Worm (Caenorhabditis elegans) whole organism, late embryonic: Measurements from ENCODE around the gene mog-4.
"Not testable (repeated sequence)": the region's sequence is repeated elsewhere in the genome, so short reads cannot be mapped to it uniquely, and the experiment has no call there.

Experiments used
- F13H6.1 ChIP-seq: sonication (generic microtip); optimal IDR thresholded peaks from 2 replicates; lab custom pipeline; 2016; ENCODE audit warnings: missing genetic modification characterization, missing compliant biosample characterization
- Y22D7AL.16 ChIP-seq: sonication (generic microtip); optimal IDR thresholded peaks from 2 replicates; lab custom pipeline; 2016; ENCODE audit warnings: missing genetic modification characterization, missing compliant biosample characterization
- ceh-22 ChIP-seq: sonication (generic microtip); optimal IDR thresholded peaks from 2 replicates; lab custom pipeline; 2017; ENCODE audit warnings: missing biosample characterization, missing genetic modification characterization
- ceh-48 ChIP-seq: sonication (generic microtip); optimal IDR thresholded peaks from 2 replicates; lab custom pipeline; 2016; ENCODE audit warnings: missing genetic modification characterization, inconsistent platforms, missing compliant biosample characterization
- ceh-9 ChIP-seq: sonication (generic microtip); optimal IDR thresholded peaks from 2 replicates; lab custom pipeline; 2016; ENCODE audit warnings: mild to moderate bottlenecking, missing genetic modification characterization, inconsistent platforms, missing compliant biosample characterization
- unc-42 ChIP-seq: sonication (generic microtip); optimal IDR thresholded peaks from 2 replicates; lab custom pipeline; 2016; ENCODE audit warnings: missing genotype, missing genetic modification characterization, missing compliant biosample characterization
- unc-55 ChIP-seq: sonication (generic microtip); optimal IDR thresholded peaks from 2 replicates; lab custom pipeline; 2017; ENCODE audit warnings: missing biosample characterization, missing genetic modification reagents, missing genetic modification characterization
- zip-5 ChIP-seq: sonication (generic microtip); optimal IDR thresholded peaks from 2 replicates; lab custom pipeline; 2016; ENCODE audit warnings: missing genetic modification characterization, missing compliant biosample characterization

ce11 chrII:14561549-14562115, at the start of gene mog-4:
- TF ChIP-seq ceh-9; ceh-22; unc-55 (GFP tag; lab: Kevin White, UChicago); ceh-48; F13H6.1: not testable (repeated sequence)
- TF ChIP-seq zip-5 (tag; lab: Kevin White, UChicago) (peak; percentile 41), unc-42 (tag; lab: Kevin White, UChicago) (peak; percentile 89), Y22D7AL.16 (tag; lab: Kevin White, UChicago) (peak; percentile 9)
